Worm (Caenorhabditis elegans): ENCODE measurements around the gene bcat-1.
A peak's percentile ranks its signal among the peaks of the same experiment; 100 is the strongest.

bcat-1 gene

DNA sequence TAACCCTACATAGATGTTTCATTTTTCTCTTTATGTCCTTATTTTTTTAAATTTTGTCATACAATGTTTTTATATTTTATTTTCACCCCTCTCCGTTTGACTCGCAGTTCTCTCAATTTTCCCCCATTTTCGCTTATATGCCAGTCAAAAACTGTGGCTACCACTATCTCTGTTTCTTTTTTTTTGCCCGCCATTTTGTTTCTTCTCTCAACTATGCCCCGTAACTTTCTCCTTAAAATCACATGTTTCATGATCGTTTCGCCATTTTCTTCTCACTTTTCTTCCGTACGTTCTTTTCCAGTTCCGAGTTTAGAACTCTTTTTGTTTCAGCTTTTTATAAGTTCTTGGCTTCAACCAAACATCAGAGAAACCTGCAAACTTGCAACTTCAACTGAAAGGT is 30.2 kb downstream of the bcat-1 start, which contains the start of gene pqn-18:
Gene pqn-18, plus strand, starts transcription at position 331 of the 400 bp plus-strand sequence.
- TF ChIP-seq lin-54 (GFP tag; optimal IDR thresholded peaks at IDR 0.05) (no peak), B0035.1 (tag; optimal IDR thresholded peaks at IDR 0.05) (no peak), nhr-80 (tag; optimal IDR thresholded peaks at IDR 0.05) (peak; percentile 85), cebp-1 (GFP tag; IDR thresholded peaks at IDR 0.05) (no peak), cebp-1 (tag; optimal IDR thresholded peaks at IDR 0.05) (peak; percentile 34)

DNA sequence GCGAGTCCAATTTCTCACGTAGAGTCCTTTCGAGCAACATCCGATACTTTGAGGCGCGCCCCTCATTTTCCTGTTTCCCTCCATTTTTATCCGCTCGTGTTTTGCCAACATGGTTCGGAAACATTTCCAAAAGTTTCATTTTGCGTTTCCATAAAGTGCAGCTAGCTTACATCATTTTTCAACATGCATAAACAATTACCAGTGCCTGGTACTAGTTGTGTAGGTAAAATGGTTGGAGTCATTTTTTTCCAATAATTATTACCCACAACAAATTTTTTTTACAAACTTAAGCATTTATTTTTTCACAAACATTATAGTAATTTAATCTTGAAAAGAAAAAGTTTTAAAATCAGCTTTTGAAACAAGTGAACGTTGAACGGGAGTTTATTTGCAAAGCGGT is 31.4 kb downstream of the bcat-1 start:
- TF ChIP-seq Y95B8A.8 (GFP tag; IDR thresholded peaks at IDR 0.05) (no peak), T07F8.4 (tag; optimal IDR thresholded peaks at IDR 0.05) (no peak), nhr-90 (tag; optimal IDR thresholded peaks at IDR 0.05) (no peak), ccch-3 (GFP tag; optimal IDR thresholded peaks at IDR 0.05) (no peak), nhr-27 (tag; optimal IDR thresholded peaks at IDR 0.05) (no peak), T26A5.8 (tag; optimal IDR thresholded peaks at IDR 0.05) (no peak), ztf-26 (tag; optimal IDR thresholded peaks at IDR 0.05) (no peak), ztf-28 (GFP tag; IDR thresholded peaks at IDR 0.05) (no peak), gei-17 (GFP tag; optimal IDR thresholded peaks at IDR 0.05) (no peak)

DNA sequence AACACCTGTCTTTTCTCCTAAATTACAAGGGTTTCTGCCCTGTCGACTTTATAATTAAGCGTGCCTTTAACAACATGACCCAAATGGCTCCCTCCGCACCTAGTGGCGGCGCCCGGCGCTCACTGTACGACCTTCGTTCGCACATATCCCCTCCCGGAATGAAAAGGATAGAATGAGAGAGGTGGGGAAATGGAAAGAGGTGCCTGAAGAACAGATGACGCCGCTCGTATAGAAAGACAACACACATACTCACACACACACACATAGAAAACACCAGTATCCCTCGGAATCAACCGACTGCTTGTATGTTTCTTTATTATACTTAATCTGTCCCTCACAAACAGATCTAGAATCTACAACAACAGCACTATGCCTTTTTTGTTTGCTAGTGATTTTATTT is 32.6 kb downstream of the bcat-1 start:
- TF ChIP-seq madf-3 (GFP tag; IDR thresholded peaks at IDR 0.05) (0 out of 2 replicates have a peak, but pooled peaks have one; percentile 30), ztf-22 (GFP tag; optimal IDR thresholded peaks at IDR 0.05) (no peak)

DNA sequence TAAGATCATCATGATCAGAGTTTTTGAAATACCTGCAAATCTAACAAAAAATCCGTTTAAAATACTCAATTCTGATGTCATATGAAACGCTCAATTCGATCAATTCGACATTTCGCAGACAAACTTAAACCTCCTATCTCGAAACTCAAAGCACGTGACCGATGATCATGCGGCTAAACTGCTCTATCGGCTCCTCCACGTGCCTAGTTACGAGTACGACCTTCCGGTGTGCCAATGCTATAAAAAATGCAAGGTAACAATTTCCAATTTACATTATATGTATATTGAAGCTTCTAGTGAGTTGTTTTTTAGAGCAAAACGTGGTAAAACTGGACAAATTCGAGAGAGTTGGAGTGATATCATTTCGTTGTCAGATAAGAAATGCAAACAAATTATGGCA is 34.0 kb downstream of the bcat-1 start:
- TF ChIP-seq hrde-1 (tag; optimal IDR thresholded peaks at IDR 0.05; ENCODE audit: borderline replicate concordance) (no peak), ztf-25 (GFP tag; IDR thresholded peaks at IDR 0.05) (no peak), dox-1 (GFP tag; IDR thresholded peaks at IDR 0.05) (no peak; the same call in 1 of the 2 replicates), egl-44 (GFP tag; IDR thresholded peaks at IDR 0.05) (0 out of 2 replicates have a peak, but pooled peaks have one; percentile 12), ccch-3 (GFP tag; optimal IDR thresholded peaks at IDR 0.05) (no peak), C06A6.2 (GFP tag; conservative IDR thresholded peaks at IDR 0.05) (no peak), nhr-179 (tag; optimal IDR thresholded peaks at IDR 0.05) (no peak), bed-1 (GFP tag; IDR thresholded peaks at IDR 0.05) (no peak), Y95B8A.8 (GFP tag; IDR thresholded peaks at IDR 0.05) (no peak), nhr-80 (tag; optimal IDR thresholded peaks at IDR 0.05) (peak; percentile 57), die-1 (tag; optimal IDR thresholded peaks at IDR 0.05) (no peak), madf-8 (GFP tag; conservative IDR thresholded peaks at IDR 0.05) (no peak), pbrm-1 (GFP tag; IDR thresholded peaks at IDR 0.05) (no peak), F37B4.10 (GFP tag; IDR thresholded peaks at IDR 0.05) (no peak), Y53G8AR.9 (GFP tag; conservative IDR thresholded peaks at IDR 0.05) (no peak), K11D2.4 (GFP tag; IDR thresholded peaks at IDR 0.05) (0 out of 2 replicates have a peak, but pooled peaks have one; percentile 25), ceh-91 (GFP tag; IDR thresholded peaks at IDR 0.05) (no peak), unc-62 (GFP tag; optimal IDR thresholded peaks at IDR 0.05) (no peak), ceh-58 (GFP tag; IDR thresholded peaks at IDR 0.05) (no peak), madf-6 (GFP tag; IDR thresholded peaks at IDR 0.05) (no peak), mcd-1 (GFP tag; IDR thresholded peaks at IDR 0.05) (no peak), snpc-3.4 (tag; optimal IDR thresholded peaks at IDR 0.05) (no peak), fkh-3 (tag; optimal IDR thresholded peaks at IDR 0.05) (no peak), cebp-1 (GFP tag; IDR thresholded peaks at IDR 0.05) (no peak), cebp-1 (tag; optimal IDR thresholded peaks at IDR 0.05) (peak; percentile 65), snpc-1.1 (tag; optimal IDR thresholded peaks at IDR 0.05; ENCODE audit: insufficient read depth) (no peak), nhr-90 (tag; optimal IDR thresholded peaks at IDR 0.05) (peak; percentile 48), repo-1 (tag; optimal IDR thresholded peaks at IDR 0.05) (no peak), ztf-18 (tag; optimal IDR thresholded peaks at IDR 0.05) (no peak), akir-1 (GFP tag; optimal IDR thresholded peaks at IDR 0.05) (no peak), F57C9.4 (tag; optimal IDR thresholded peaks at IDR 0.05) (no peak), athp-1 (tag; optimal IDR thresholded peaks at IDR 0.05) (no peak), nhr-27 (tag; optimal IDR thresholded peaks at IDR 0.05) (no peak), tbp1 (GFP tag; optimal IDR thresholded peaks at IDR 0.05) (peak; percentile 31), hmg-20 (GFP tag; IDR thresholded peaks at IDR 0.05) (no peak)

Data from whole organism, young adult.